Worm (Caenorhabditis elegans) whole organism, L4 larva: ENCODE results near the gene F53E4.1.
"Not testable (repeated sequence)": the region's sequence is repeated elsewhere in the genome, so short reads cannot be mapped to it uniquely, and the experiment has no call there.

Experiments
- D1046.2 ChIP-seq: fragments of 200-800 bp; sonication (Bioruptor generic); IDR thresholded peaks from 2 replicates; pipeline ENCODE4 v1.3.6; 2022; ENCODE audit warnings: missing genetic modification characterization, missing compliant biosample characterization
- F44E2.7 ChIP-seq: fragments of 200-800 bp; sonication (Bioruptor generic); IDR thresholded peaks from 2 replicates; pipeline ENCODE4 v2.1.2; 2022; ENCODE audit warnings: missing genetic modification characterization, missing compliant biosample characterization
- F49E8.2 ChIP-seq: sonication (generic microtip); optimal IDR thresholded peaks from 2 replicates; lab custom pipeline; 2016; ENCODE audit warnings: missing compliant biosample characterization, mild to moderate bottlenecking, missing genetic modification characterization, borderline replicate concordance
- R02D3.7 ChIP-seq: fragments of 150-350 bp; sonication (generic microtip); optimal IDR thresholded peaks from 3 replicates; lab custom pipeline; 2014; ENCODE audit warnings: missing biosample characterization, missing genetic modification characterization
- Y48G9A.11 ChIP-seq: fragments of 200-800 bp; sonication (Bioruptor generic); IDR thresholded peaks from 2 replicates; pipeline ENCODE4 v1.3.6; 2022; ENCODE audit warnings: missing genetic modification reagents, missing genetic modification characterization, missing compliant biosample characterization
- ZK337.2 ChIP-seq: fragments of 200-800 bp; sonication (Bioruptor generic); IDR thresholded peaks from 2 replicates; pipeline ENCODE4 v1.3.6; 2022; ENCODE audit warnings: missing genetic modification reagents, missing genetic modification characterization, missing compliant biosample characterization
- ama-1 ChIP-seq: fragments of 150-350 bp; optimal IDR thresholded peaks from 2 replicates; lab custom pipeline; 2014; ENCODE audit warnings: inconsistent platforms, mixed read lengths
- ceh-20 ChIP-seq: fragments of 200-800 bp; sonication (Bioruptor generic); IDR thresholded peaks from 2 replicates; pipeline ENCODE4 v1.3.6; 2022; ENCODE audit warnings: missing genetic modification reagents, missing genetic modification characterization, missing compliant biosample characterization
- ceh-62 ChIP-seq: sonication (generic microtip); optimal IDR thresholded peaks from 2 replicates; lab custom pipeline; 2017; ENCODE audit warnings: missing biosample characterization, missing genetic modification characterization
- ctbp-1 ChIP-seq: fragments of 200-800 bp; sonication (Bioruptor generic); IDR thresholded peaks from 2 replicates; pipeline ENCODE4 v1.3.6; 2022; ENCODE audit warnings: missing genetic modification reagents, missing genetic modification characterization, missing compliant biosample characterization
- dmd-8 ChIP-seq: fragments of 200-800 bp; sonication (Bioruptor generic); IDR thresholded peaks from 2 replicates; pipeline ENCODE4 v1.3.6; 2022; ENCODE audit warnings: missing genetic modification characterization, missing compliant biosample characterization
- dpl-1 ChIP-seq: fragments of 150-350 bp; optimal IDR thresholded peaks from 2 replicates; lab custom pipeline; 2014; ENCODE audit warnings: missing biosample characterization, missing genetic modification reagents, missing genetic modification characterization
- dve-1 ChIP-seq: sonication (generic microtip); optimal IDR thresholded peaks from 2 replicates; lab custom pipeline; 2017; ENCODE audit warnings: antibody characterized with exemption, mild to moderate bottlenecking, missing genetic modification characterization, missing compliant biosample characterization; ENCODE audit not compliant: insufficient read depth
- hif-1 ChIP-seq, 2 experiments: sonication (generic microtip); optimal IDR thresholded peaks; 2 replicates each; lab custom pipeline; 2016 to 2017; ENCODE audit warnings: missing compliant biosample characterization in 2 of 2, missing genetic modification characterization in 2 of 2, missing genetic modification reagents in 2 of 2, missing genotype in 2 of 2, mild to moderate bottlenecking in 1 of 2
- hlh-30 ChIP-seq: sonication (generic microtip); optimal IDR thresholded peaks from 2 replicates; lab custom pipeline; 2017; ENCODE audit warnings: antibody characterized with exemption, mild to moderate bottlenecking, missing genetic modification characterization, missing compliant biosample characterization; ENCODE audit not compliant: insufficient read depth
- jun-1 ChIP-seq: fragments of 150-350 bp; optimal IDR thresholded peaks from 2 replicates; lab custom pipeline; 2014; ENCODE audit warnings: missing biosample characterization, missing genetic modification reagents, missing genetic modification characterization
- lim-7 ChIP-seq: fragments of 200-800 bp; sonication (Bioruptor generic); IDR thresholded peaks from 2 replicates; pipeline ENCODE4 v1.3.6; 2022; ENCODE audit warnings: missing genetic modification characterization, missing compliant biosample characterization
- lin-1 ChIP-seq: fragments of 200-800 bp; sonication (Bioruptor generic); IDR thresholded peaks from 2 replicates; pipeline ENCODE4 v1.3.6; 2022; ENCODE audit warnings: missing genetic modification reagents, missing genetic modification characterization, missing compliant biosample characterization
- lir-3 ChIP-seq: sonication (generic microtip); optimal IDR thresholded peaks from 2 replicates; lab custom pipeline; 2016; ENCODE audit warnings: mild to moderate bottlenecking, missing genetic modification characterization, missing compliant biosample characterization
- mdt-29 ChIP-seq: fragments of 200-800 bp; sonication (Bioruptor generic); IDR thresholded peaks from 2 replicates; pipeline ENCODE4 v1.3.6; 2022; ENCODE audit warnings: missing genetic modification reagents, missing genetic modification characterization, missing compliant biosample characterization
- mes-2 ChIP-seq: sonication (generic microtip); optimal IDR thresholded peaks from 2 replicates; lab custom pipeline; 2016; ENCODE audit warnings: missing genotype, mild to moderate bottlenecking, missing genetic modification characterization, missing compliant biosample characterization; ENCODE audit not compliant: poor library complexity, severe bottlenecking
- mxl-3 ChIP-seq: fragments of 200-800 bp; sonication (Bioruptor generic); optimal IDR thresholded peaks from 2 replicates; lab custom pipeline; 2018; ENCODE audit warnings: mild to moderate bottlenecking, missing genetic modification characterization, missing compliant biosample characterization
- nhr-111 ChIP-seq: fragments of 200-800 bp; sonication (Bioruptor generic); optimal IDR thresholded peaks from 2 replicates; lab custom pipeline; 2018; ENCODE audit warnings: mild to moderate bottlenecking, missing genetic modification characterization, missing compliant biosample characterization
- nhr-28 ChIP-seq: fragments of 150-350 bp; optimal IDR thresholded peaks from 2 replicates; lab custom pipeline; 2014; ENCODE audit warnings: missing biosample characterization, missing genetic modification characterization
- nhr-76 ChIP-seq: fragments of 150-350 bp; optimal IDR thresholded peaks from 2 replicates; lab custom pipeline; 2014; ENCODE audit warnings: missing biosample characterization, missing genetic modification characterization
- pqm-1 ChIP-seq: sonication (generic microtip); optimal IDR thresholded peaks from 2 replicates; lab custom pipeline; 2017; ENCODE audit warnings: missing biosample characterization, missing genetic modification characterization
- rbr-2 ChIP-seq: sonication (generic microtip); optimal IDR thresholded peaks from 2 replicates; lab custom pipeline; 2016; ENCODE audit warnings: missing genotype, missing genetic modification characterization, missing compliant biosample characterization
- saeg-2 ChIP-seq: fragments of 200-800 bp; sonication (Bioruptor generic); IDR thresholded peaks from 2 replicates; pipeline ENCODE4 v1.3.6; 2022; ENCODE audit warnings: missing genetic modification reagents, missing genetic modification characterization, missing compliant biosample characterization
- set-16 ChIP-seq: fragments of 200-800 bp; sonication (Bioruptor generic); IDR thresholded peaks from 2 replicates; pipeline ENCODE4 v1.3.6; 2022; ENCODE audit warnings: missing genetic modification reagents, missing genetic modification characterization, missing compliant biosample characterization
- skn-1 ChIP-seq: fragments of 150-350 bp; optimal IDR thresholded peaks from 2 replicates; lab custom pipeline; 2014; ENCODE audit warnings: missing biosample characterization, missing genetic modification characterization
- spr-1 ChIP-seq: sonication (generic microtip); optimal IDR thresholded peaks from 2 replicates; lab custom pipeline; 2016; ENCODE audit warnings: mild to moderate bottlenecking, missing genetic modification characterization, missing compliant biosample characterization
- zip-2 ChIP-seq: fragments of 150-350 bp; optimal IDR thresholded peaks from 2 replicates; lab custom pipeline; 2014; ENCODE audit warnings: missing biosample characterization, missing genetic modification characterization
- ztf-7 ChIP-seq: fragments of 150-350 bp; optimal IDR thresholded peaks from 2 replicates; lab custom pipeline; 2014; ENCODE audit warnings: missing biosample characterization, missing genetic modification characterization

F53E4.1 gene

ce11 chrV:15650167-15650566, 17.9 kb downstream of the F53E4.1 start, which contains the start of gene sru-42:
sru-42 (plus strand) TSS chrV:15650467.
- TF ChIP-seq jun-1 (tag; lab: Kevin White, UChicago): no peak
- TF ChIP-seq dve-1: no peak
- TF ChIP-seq F44E2.7 (GFP tag; lab: Robert Waterston, UW): no peak
- TF ChIP-seq lir-3 (tag; lab: Kevin White, UChicago): no peak
- TF ChIP-seq ceh-20: no peak
- no peak for TF ChIP-seq zip-2 (tag; lab: Kevin White, UChicago)
- TF ChIP-seq nhr-28 (tag; lab: Kevin White, UChicago): no peak
- no peak for TF ChIP-seq ZK337.2
- TF ChIP-seq ztf-7 (tag; lab: Kevin White, UChicago): no peak
- no peak for TF ChIP-seq skn-1
- TF ChIP-seq ceh-62 (tag; lab: Kevin White, UChicago): no peak
- TF ChIP-seq hif-1 (tag; optimal IDR thresholded peaks at IDR 0.05; lab: Kevin White, UChicago): no peak
- no peak for TF ChIP-seq ctbp-1 (GFP tag; lab: Robert Waterston, UW)

- not testable (repeated sequence) for TF ChIP-seq mxl-3; lin-1 (GFP tag; lab: Robert Waterston, UW); Y48G9A.11 (GFP tag; lab: Robert Waterston, UW)
Observed at ce11 chrV:15647536-15648085, 20.5 kb downstream of the F53E4.1 start, which contains the start of the genes C55A1.7 and C55A1.6. C55A1.7 (minus strand) TSS chrV:15647636. C55A1.6 (plus strand) TSS chrV:15648035.

ce11 chrV:15644575-15644974, 23.5 kb downstream of the F53E4.1 start, which contains the start of gene str-23:
str-23 (plus strand) TSS chrV:15644875.
- TF ChIP-seq F44E2.7 (GFP tag; lab: Robert Waterston, UW) (no peak), hlh-30 (tag; lab: Kevin White, UChicago) (no peak), spr-1 (tag; lab: Kevin White, UChicago) (no peak), R02D3.7 (no peak), mdt-29 (no peak), rbr-2 (no peak), nhr-111 (GFP tag; lab: Kevin White, UChicago) (no peak), pqm-1 (tag; lab: Kevin White, UChicago) (no peak), D1046.2 (GFP tag; lab: Robert Waterston, UW) (no peak), mes-2 (tag; lab: Kevin White, UChicago) (no peak), F49E8.2 (tag; lab: Kevin White, UChicago) (no peak), Y48G9A.11 (GFP tag; lab: Robert Waterston, UW) (no peak), ama-1 (lab: Kevin White, UChicago) (no peak), ztf-7 (tag; lab: Kevin White, UChicago) (no peak), set-16 (GFP tag; lab: Robert Waterston, UW) (no peak), saeg-2 (GFP tag; lab: Robert Waterston, UW) (no peak), ctbp-1 (GFP tag; lab: Robert Waterston, UW) (no peak)

ce11 chrV:15643192-15643591, 24.9 kb downstream of the F53E4.1 start, which contains the start of gene C55A1.4:
C55A1.4 (minus strand) TSS chrV:15643292.
- not testable (repeated sequence) for TF ChIP-seq dmd-8 (GFP tag; lab: Robert Waterston, UW); saeg-2 (GFP tag; lab: Robert Waterston, UW); nhr-76 (tag; lab: Kevin White, UChicago)

ce11 chrV:15638853-15639252, 29.2 kb downstream of the F53E4.1 start, which contains the start of gene srz-44:
srz-44 (minus strand) TSS chrV:15638953.
- TF ChIP-seq Y48G9A.11 (GFP tag; lab: Robert Waterston, UW): no peak
- TF ChIP-seq dpl-1 (GFP tag; lab: Kevin White, UChicago): no peak
- TF ChIP-seq lim-7 (GFP tag; lab: Robert Waterston, UW): no peak
